Worm (Caenorhabditis elegans) whole organism, early embryonic: ENCODE measurements around the gene ZK546.5.

Experiments
- aly-1 ChIP-seq: sonication (generic microtip); optimal IDR thresholded peaks from 2 replicates; lab custom pipeline; 2016; ENCODE audit warnings: missing genetic modification characterization, missing compliant biosample characterization
- ama-1 ChIP-seq: fragments of 150-350 bp; optimal IDR thresholded peaks from 2 replicates; lab custom pipeline; 2014
- ceh-13 ChIP-seq: fragments of 200-800 bp; sonication (Bioruptor generic); optimal IDR thresholded peaks from 2 replicates; lab custom pipeline; 2018; ENCODE audit warnings: mild to moderate bottlenecking, missing genetic modification characterization, missing compliant biosample characterization
- ets-7 ChIP-seq: sonication (generic microtip); optimal IDR thresholded peaks from 2 replicates; lab custom pipeline; 2016; ENCODE audit warnings: missing genotype, missing genetic modification characterization, missing compliant biosample characterization
- flt-1 ChIP-seq: fragments of 200-800 bp; sonication (Bioruptor generic); IDR thresholded peaks from 2 replicates; pipeline ENCODE4 v1.3.6; 2022; ENCODE audit warnings: missing genetic modification characterization, missing compliant biosample characterization
- hmbx-1 ChIP-seq: sonication (generic microtip); optimal IDR thresholded peaks from 2 replicates; lab custom pipeline; 2016; ENCODE audit warnings: mild to moderate bottlenecking, missing genetic modification characterization, missing compliant biosample characterization
- hnd-1 ChIP-seq: sonication (generic microtip); optimal IDR thresholded peaks from 2 replicates; lab custom pipeline; 2016; ENCODE audit warnings: missing genetic modification characterization, missing compliant biosample characterization
- pes-1 ChIP-seq: fragments of 200-800 bp; sonication (Bioruptor generic); IDR thresholded peaks from 2 replicates; pipeline ENCODE4 v1.3.6; 2022; ENCODE audit warnings: missing genetic modification reagents, missing genetic modification characterization, missing compliant biosample characterization
- sea-1 ChIP-seq: fragments of 200-800 bp; sonication (Bioruptor generic); conservative IDR thresholded peaks from 2 replicates; pipeline ENCODE4 v1.3.6; 2022; ENCODE audit warnings: missing genetic modification characterization, missing compliant biosample characterization
- tbx-11 ChIP-seq: fragments of 200-800 bp; sonication (Bioruptor generic); IDR thresholded peaks from 2 replicates; pipeline ENCODE4 v1.3.6; 2022; ENCODE audit warnings: missing genetic modification characterization, missing compliant biosample characterization
- tbx-37 ChIP-seq: fragments of 200-800 bp; sonication (Bioruptor generic); conservative IDR thresholded peaks from 2 replicates; pipeline ENCODE4 v1.3.6; 2022; ENCODE audit warnings: missing genetic modification reagents, missing genetic modification characterization, missing compliant biosample characterization
- tra-4 ChIP-seq: sonication (generic microtip); optimal IDR thresholded peaks from 2 replicates; lab custom pipeline; 2017; ENCODE audit warnings: missing genetic modification characterization, missing compliant biosample characterization

- TF ChIP-seq tbx-37 (GFP tag; lab: Robert Waterston, UW) (no peak), ets-7 (tag; lab: Kevin White, UChicago) (no peak), pes-1 (GFP tag; lab: Robert Waterston, UW) (no peak), ama-1 (lab: Kevin White, UChicago) (no peak), flt-1 (GFP tag; lab: Robert Waterston, UW) (no peak), tra-4 (tag; lab: Kevin White, UChicago) (no peak), ceh-13 (GFP tag; lab: Kevin White, UChicago) (no peak), sea-1 (no peak), aly-1 (tag; lab: Kevin White, UChicago) (no peak), tbx-11 (GFP tag; lab: Robert Waterston, UW) (no peak), hmbx-1 (tag; lab: Kevin White, UChicago) (no peak), hnd-1 (tag; lab: Kevin White, UChicago) (no peak)
Measured at ce11 chrII:4968863-4969262, 33.2 kb downstream of the ZK546.5 start, which contains the start of gene shc-2.
